Worm (Caenorhabditis elegans) whole organism, L2 larva: ENCODE measurements around the gene fmi-1.

ENCODE experiments used
- ama-1 ChIP-seq: fragments of 150-350 bp; optimal IDR thresholded peaks from 2 replicates; lab custom pipeline; 2018; ENCODE audit warnings: inconsistent platforms
- blmp-1 ChIP-seq: sonication (generic microtip); optimal IDR thresholded peaks from 2 replicates; lab custom pipeline; 2017; ENCODE audit warnings: missing genetic modification characterization, mild to moderate bottlenecking, missing compliant biosample characterization, antibody characterized with exemption, moderate library complexity; ENCODE audit not compliant: insufficient read depth
- elt-1 ChIP-seq: fragments of 150-350 bp; optimal IDR thresholded peaks from 2 replicates; lab custom pipeline; 2014; ENCODE audit warnings: missing biosample characterization, missing genetic modification characterization
- elt-3 ChIP-seq: sonication (generic microtip); optimal IDR thresholded peaks from 2 replicates; lab custom pipeline; 2017; ENCODE audit warnings: missing biosample characterization, missing genetic modification characterization
- fos-1 ChIP-seq: fragments of 150-350 bp; optimal IDR thresholded peaks from 2 replicates; lab custom pipeline; 2014; ENCODE audit warnings: missing biosample characterization, missing genetic modification characterization
- lsy-2 ChIP-seq, 2 experiments: fragments of 150-350 bp in 1 of 2; sonication (generic microtip) in 1 of 2; optimal IDR thresholded peaks; 2 replicates each; lab custom pipeline; 2014 to 2017; ENCODE audit warnings: missing biosample characterization in 2 of 2, missing genetic modification characterization in 2 of 2
- nhr-10 ChIP-seq: sonication (generic microtip); optimal IDR thresholded peaks from 2 replicates; lab custom pipeline; 2017; ENCODE audit warnings: missing biosample characterization, missing genetic modification characterization
- nhr-11 ChIP-seq: fragments of 150-350 bp; optimal IDR thresholded peaks from 2 replicates; lab custom pipeline; 2014; ENCODE audit warnings: missing biosample characterization, missing genetic modification characterization
- skn-1 ChIP-seq: sonication (generic microtip); optimal IDR thresholded peaks from 2 replicates; lab custom pipeline; 2017; ENCODE audit warnings: missing biosample characterization, missing genetic modification characterization
- unc-39 ChIP-seq: fragments of 150-350 bp; optimal IDR thresholded peaks from 2 replicates; lab custom pipeline; 2014; ENCODE audit warnings: missing biosample characterization, missing genetic modification characterization

ce11 chrV:13008825-13009224, 10.0 kb upstream of the fmi-1 start, which contains the start of gene F15B9.10:
- TF ChIP-seq unc-39 (no peak), fos-1 (no peak), elt-3 (tag; lab: Kevin White, UChicago) (no peak), elt-1 (tag; lab: Kevin White, UChicago) (no peak), blmp-1 (tag; lab: Kevin White, UChicago) (no peak), lsy-2 (tag; optimal IDR thresholded peaks at IDR 0.05; lab: Kevin White, UChicago) (no peak), ama-1 (lab: Kevin White, UChicago) (no peak), skn-1 (no peak), nhr-11 (tag; lab: Kevin White, UChicago) (no peak), nhr-10 (no peak)
